Worm (Caenorhabditis elegans) whole organism, L4 larva: ENCODE data around the gene vps-52.

Experiments used
- F26F4.8 ChIP-seq: fragments of 200-800 bp; sonication (Bioruptor generic); conservative IDR thresholded peaks from 2 replicates; pipeline ENCODE4 v1.3.6; 2022; ENCODE audit warnings: missing genetic modification characterization, missing compliant biosample characterization
- F44E2.7 ChIP-seq: fragments of 200-800 bp; sonication (Bioruptor generic); IDR thresholded peaks from 2 replicates; pipeline ENCODE4 v2.1.2; 2022; ENCODE audit warnings: missing genetic modification characterization, missing compliant biosample characterization
- R02D3.7 ChIP-seq: fragments of 150-350 bp; sonication (generic microtip); optimal IDR thresholded peaks from 3 replicates; lab custom pipeline; 2014; ENCODE audit warnings: missing biosample characterization, missing genetic modification characterization
- T20F7.1 ChIP-seq: fragments of 200-800 bp; sonication (Bioruptor generic); optimal IDR thresholded peaks from 2 replicates; lab custom pipeline; 2018; ENCODE audit warnings: mild to moderate bottlenecking, missing genetic modification characterization, missing compliant biosample characterization
- Y75B8A.6 ChIP-seq: fragments of 200-800 bp; sonication (Bioruptor generic); IDR thresholded peaks from 2 replicates; pipeline ENCODE4 v1.3.6; 2022; ENCODE audit warnings: missing genetic modification reagents, missing genetic modification characterization, missing compliant biosample characterization
- aha-1 ChIP-seq: fragments of 150-350 bp; peaks from one replicate; lab custom pipeline; 2014; ENCODE audit warnings: missing biosample characterization, missing genetic modification characterization
- ceh-20 ChIP-seq: fragments of 200-800 bp; sonication (Bioruptor generic); IDR thresholded peaks from 2 replicates; pipeline ENCODE4 v1.3.6; 2022; ENCODE audit warnings: missing genetic modification reagents, missing genetic modification characterization, missing compliant biosample characterization
- ceh-32 ChIP-seq: sonication (generic microtip); optimal IDR thresholded peaks from 2 replicates; lab custom pipeline; 2016; ENCODE audit warnings: mild to moderate bottlenecking, missing genetic modification characterization, missing compliant biosample characterization; ENCODE audit not compliant: poor library complexity
- ctbp-1 ChIP-seq: fragments of 200-800 bp; sonication (Bioruptor generic); IDR thresholded peaks from 2 replicates; pipeline ENCODE4 v1.3.6; 2022; ENCODE audit warnings: missing genetic modification reagents, missing genetic modification characterization, missing compliant biosample characterization
- daf-16 ChIP-seq, 3 experiments: sonication (generic microtip); optimal IDR thresholded peaks; 2 replicates each; lab custom pipeline; 2016 to 2017; ENCODE audit warnings: missing genetic modification characterization in 3 of 3, missing genetic modification reagents in 3 of 3, mild to moderate bottlenecking in 2 of 3, missing compliant biosample characterization in 2 of 3, missing biosample characterization in 1 of 3, moderate library complexity in 1 of 3
- daf-19 ChIP-seq: fragments of 200-800 bp; sonication (Bioruptor generic); conservative IDR thresholded peaks from 2 replicates; pipeline ENCODE4 v1.3.6; 2022; ENCODE audit warnings: missing genetic modification characterization, missing compliant biosample characterization
- dmd-6 ChIP-seq: fragments of 200-800 bp; sonication (Bioruptor generic); IDR thresholded peaks from 2 replicates; pipeline ENCODE4 v1.3.6; 2022; ENCODE audit warnings: missing genetic modification reagents, missing genetic modification characterization, missing compliant biosample characterization
- dmd-9 ChIP-seq: fragments of 200-800 bp; sonication (Bioruptor generic); IDR thresholded peaks from 2 replicates; pipeline ENCODE4 v1.3.6; 2022; ENCODE audit warnings: missing genetic modification reagents, missing genetic modification characterization, missing compliant biosample characterization
- dpl-1 ChIP-seq: fragments of 150-350 bp; optimal IDR thresholded peaks from 2 replicates; lab custom pipeline; 2014; ENCODE audit warnings: missing biosample characterization, missing genetic modification reagents, missing genetic modification characterization
- dve-1 ChIP-seq: sonication (generic microtip); optimal IDR thresholded peaks from 2 replicates; lab custom pipeline; 2017; ENCODE audit warnings: antibody characterized with exemption, mild to moderate bottlenecking, missing genetic modification characterization, missing compliant biosample characterization; ENCODE audit not compliant: insufficient read depth
- hif-1 ChIP-seq, 2 experiments: sonication (generic microtip); optimal IDR thresholded peaks; 2 replicates each; lab custom pipeline; 2016 to 2017; ENCODE audit warnings: missing compliant biosample characterization in 2 of 2, missing genetic modification characterization in 2 of 2, missing genetic modification reagents in 2 of 2, missing genotype in 2 of 2, mild to moderate bottlenecking in 1 of 2
- hlh-11 ChIP-seq: fragments of 200-800 bp; sonication (Bioruptor generic); optimal IDR thresholded peaks from 2 replicates; lab custom pipeline; 2018; ENCODE audit warnings: mild to moderate bottlenecking, missing genetic modification characterization, missing compliant biosample characterization
- hmg-1.1 ChIP-seq: fragments of 200-800 bp; sonication (Bioruptor generic); IDR thresholded peaks from 2 replicates; pipeline ENCODE4 v1.3.6; 2022; ENCODE audit warnings: missing genetic modification reagents, missing genetic modification characterization, missing compliant biosample characterization
- mdl-1 ChIP-seq, 2 experiments: fragments of 150-350 bp in 1 of 2; sonication (generic microtip) in 1 of 2; optimal IDR thresholded peaks; 2 replicates each; lab custom pipeline; 2014 to 2017; ENCODE audit warnings: missing biosample characterization in 2 of 2, missing genetic modification characterization in 2 of 2
- mxl-2 ChIP-seq: fragments of 200-800 bp; sonication (Bioruptor generic); conservative IDR thresholded peaks from 2 replicates; pipeline ENCODE4 v1.3.6; 2022; ENCODE audit warnings: missing genetic modification reagents, missing genetic modification characterization, missing compliant biosample characterization
- nhr-102 ChIP-seq: sonication (generic microtip); optimal IDR thresholded peaks from 2 replicates; lab custom pipeline; 2016; ENCODE audit warnings: mild to moderate bottlenecking, missing genetic modification characterization, moderate library complexity, missing compliant biosample characterization
- nhr-25 ChIP-seq: sonication (generic microtip); optimal IDR thresholded peaks from 2 replicates; lab custom pipeline; 2017; ENCODE audit warnings: missing genetic modification characterization, mild to moderate bottlenecking, missing compliant biosample characterization, antibody characterized with exemption, moderate library complexity, borderline replicate concordance; ENCODE audit not compliant: insufficient read depth
- nhr-28 ChIP-seq: fragments of 150-350 bp; optimal IDR thresholded peaks from 2 replicates; lab custom pipeline; 2014; ENCODE audit warnings: missing biosample characterization, missing genetic modification characterization
- nhr-48 ChIP-seq: sonication (generic microtip); optimal IDR thresholded peaks from 2 replicates; lab custom pipeline; 2016; ENCODE audit warnings: mild to moderate bottlenecking, missing genetic modification characterization, missing compliant biosample characterization
- nhr-6 ChIP-seq: fragments of 150-350 bp; optimal IDR thresholded peaks from 2 replicates; lab custom pipeline; 2014; ENCODE audit warnings: missing biosample characterization, missing genetic modification characterization
- nhr-77 ChIP-seq: fragments of 150-350 bp; optimal IDR thresholded peaks from 2 replicates; lab custom pipeline; 2014; ENCODE audit warnings: missing biosample characterization, missing genetic modification characterization
- pha-4 ChIP-seq, 2 experiments: fragments of 150-350 bp in 1 of 2; fragments of 200-800 bp in 1 of 2; sonication (Bioruptor generic) in 1 of 2; IDR thresholded peaks in 1 of 2; optimal IDR thresholded peaks in 1 of 2; 2 replicates each; pipeline versions ENCODE4 v1.3.6 to Lab custom; 2014 to 2022; ENCODE audit warnings: missing genetic modification characterization in 2 of 2, missing genetic modification reagents in 2 of 2, missing biosample characterization in 1 of 2, missing compliant biosample characterization in 1 of 2
- php-3 ChIP-seq: fragments of 200-800 bp; sonication (Bioruptor generic); IDR thresholded peaks from 2 replicates; pipeline ENCODE4 v1.3.6; 2022; ENCODE audit warnings: missing genetic modification reagents, missing genetic modification characterization, missing compliant biosample characterization
- pqm-1 ChIP-seq: sonication (generic microtip); optimal IDR thresholded peaks from 2 replicates; lab custom pipeline; 2017; ENCODE audit warnings: missing biosample characterization, missing genetic modification characterization
- skn-1 ChIP-seq: fragments of 150-350 bp; optimal IDR thresholded peaks from 2 replicates; lab custom pipeline; 2014; ENCODE audit warnings: missing biosample characterization, missing genetic modification characterization
- snpc-4 ChIP-seq: fragments of 150-350 bp; optimal IDR thresholded peaks from 2 replicates; lab custom pipeline; 2014; ENCODE audit warnings: missing biosample characterization, missing genetic modification characterization
- spr-3 ChIP-seq: fragments of 200-800 bp; sonication (Bioruptor generic); optimal IDR thresholded peaks from 2 replicates; lab custom pipeline; 2018; ENCODE audit warnings: mild to moderate bottlenecking, missing genetic modification characterization, missing compliant biosample characterization
- unc-39 ChIP-seq: sonication (generic microtip); optimal IDR thresholded peaks from 2 replicates; lab custom pipeline; 2017; ENCODE audit warnings: missing biosample characterization, missing genetic modification characterization
- zfp-2 ChIP-seq: sonication (generic microtip); optimal IDR thresholded peaks from 2 replicates; lab custom pipeline; 2016; ENCODE audit warnings: mild to moderate bottlenecking, missing genetic modification characterization, missing compliant biosample characterization

The vps-52 gene

DNA sequence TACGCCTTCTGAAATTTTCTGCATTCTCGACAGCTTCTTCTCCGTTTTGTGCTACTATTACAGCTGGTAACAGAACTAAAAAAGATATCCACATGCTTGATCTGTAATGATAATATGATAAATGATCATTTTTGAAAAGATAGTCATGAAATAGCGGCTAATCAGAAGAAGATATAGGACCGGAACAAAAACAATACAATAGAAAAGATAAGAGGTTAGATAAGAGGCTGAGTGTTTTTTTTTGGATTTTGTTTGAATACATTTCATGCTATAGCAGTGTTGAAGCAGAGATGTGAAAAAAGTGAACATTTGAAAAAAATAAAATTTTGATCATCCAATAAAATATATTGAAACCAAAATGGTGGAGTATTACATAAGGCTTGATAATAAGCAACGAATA is 10.8 kb upstream of the vps-52 start, which contains the start of gene F46C8.8:
Gene F46C8.8, minus strand, starts transcription at position 101 of the 400 bp plus-strand sequence.
- peak; percentile 4 for TF ChIP-seq nhr-28
- TF ChIP-seq dpl-1 (GFP tag; lab: Kevin White, UChicago): no peak
- TF ChIP-seq, all 104 proteins: peak for 1

DNA sequence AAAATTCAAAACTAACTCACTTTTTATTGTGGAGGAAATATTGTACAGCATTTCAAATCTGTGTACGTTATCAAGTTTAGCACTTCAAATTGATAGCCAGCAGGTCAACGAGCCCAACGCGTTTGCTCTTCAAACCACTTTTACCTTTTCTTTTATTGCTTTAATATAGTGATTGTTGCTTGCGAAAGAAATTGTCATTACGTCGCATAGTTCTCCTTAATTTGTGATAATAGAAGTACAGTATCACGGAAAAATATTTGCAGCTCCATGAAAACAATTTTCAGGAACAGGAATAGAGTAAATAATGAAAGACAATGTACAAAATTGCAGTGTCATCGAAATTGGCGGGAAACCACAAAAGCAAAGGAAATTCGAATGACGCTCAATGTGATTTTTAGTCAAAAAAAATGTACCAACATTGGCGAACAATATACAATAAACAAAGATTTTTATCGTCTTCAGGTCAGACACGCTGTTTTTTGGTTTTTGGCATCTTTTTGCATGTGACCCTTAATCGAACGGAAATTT is 6.1 kb upstream of the vps-52 start, which contains the start of the genes PDB1.1 and F08C6.5:
Gene PDB1.1, minus strand, starts transcription at position 158 of the 528 bp plus-strand sequence.
Gene F08C6.5, plus strand, starts transcription at position 478 of the 528 bp plus-strand sequence.
- TF ChIP-seq nhr-28: peak; percentile 88
- TF ChIP-seq php-3 (GFP tag; lab: Robert Waterston, UW): peak; percentile 83
- TF ChIP-seq dmd-9 (GFP tag; lab: Robert Waterston, UW): no peak
- TF ChIP-seq daf-19: no peak
- peak; percentile 4 for TF ChIP-seq nhr-48 (tag; lab: Kevin White, UChicago)
- TF ChIP-seq dmd-6 (GFP tag; lab: Robert Waterston, UW): peak; percentile 68
- TF ChIP-seq ctbp-1 (GFP tag; lab: Robert Waterston, UW): no peak
- TF ChIP-seq daf-16 (GFP tag; optimal IDR thresholded peaks at IDR 0.05; lab: Kevin White, UChicago): no peak
- peak; percentile 88 for TF ChIP-seq daf-16 (tag; optimal IDR thresholded peaks at IDR 0.05; lab: Kevin White, UChicago)
- TF ChIP-seq skn-1 (tag; lab: Kevin White, UChicago): no peak
- TF ChIP-seq F44E2.7 (GFP tag; lab: Robert Waterston, UW): no peak
- TF ChIP-seq pqm-1 (tag; lab: Kevin White, UChicago): peak; percentile 76
- TF ChIP-seq Y75B8A.6 (GFP tag; lab: Robert Waterston, UW): no peak
- peak in 1 of 2 experiments; percentile 57 for TF ChIP-seq mdl-1 (tag; optimal IDR thresholded peaks at IDR 0.05; lab: Kevin White, UChicago)
- no peak for TF ChIP-seq mxl-2 (GFP tag; lab: Robert Waterston, UW)
- TF ChIP-seq T20F7.1 (GFP tag; lab: Kevin White, UChicago): no peak
- peak; percentile 4 for TF ChIP-seq dve-1
- TF ChIP-seq pha-4 (GFP tag; IDR thresholded peaks at IDR 0.05; lab: Robert Waterston, UW): no peak
- TF ChIP-seq pha-4 (tag; optimal IDR thresholded peaks at IDR 0.05; lab: Kevin White, UChicago): no peak
- peak; percentile 55 for TF ChIP-seq hlh-11
- TF ChIP-seq nhr-77: peak; percentile 69
- TF ChIP-seq nhr-25 (tag; lab: Kevin White, UChicago): no peak

DNA sequence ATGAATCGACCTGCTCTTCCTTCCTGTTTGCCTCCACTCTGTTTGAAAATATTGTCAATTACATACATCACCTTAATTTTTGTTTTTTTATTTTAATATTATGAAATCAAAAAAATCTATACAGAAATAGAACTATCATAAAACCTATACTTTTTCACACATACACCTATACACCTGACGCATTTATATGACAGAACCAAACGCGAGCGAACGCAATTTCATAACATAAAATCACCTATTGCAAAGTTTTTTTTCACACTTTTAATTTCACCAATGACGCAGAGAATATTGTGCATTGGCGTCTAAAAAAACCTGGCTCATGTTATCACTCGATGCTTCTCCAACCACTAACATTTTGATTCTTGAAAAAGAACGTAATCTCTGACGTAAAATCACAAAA is 3.2 kb upstream of the vps-52 start:
- TF ChIP-seq F26F4.8 (GFP tag; lab: Robert Waterston, UW) (no peak), unc-39 (tag; lab: Kevin White, UChicago) (no peak), daf-16 (GFP tag; optimal IDR thresholded peaks at IDR 0.05; lab: Kevin White, UChicago) (no peak), daf-16 (tag; optimal IDR thresholded peaks at IDR 0.05; lab: Kevin White, UChicago) (no peak), R02D3.7 (tag; lab: Kevin White, UChicago) (no peak), nhr-102 (tag; lab: Kevin White, UChicago) (no peak), hif-1 (tag; optimal IDR thresholded peaks at IDR 0.05; lab: Kevin White, UChicago) (no peak), ceh-20 (no peak), mdl-1 (tag; optimal IDR thresholded peaks at IDR 0.05; lab: Kevin White, UChicago) (no peak), nhr-25 (tag; lab: Kevin White, UChicago) (no peak), spr-3 (GFP tag; lab: Kevin White, UChicago) (no peak), aha-1 (tag; lab: Kevin White, UChicago) (no peak)

DNA sequence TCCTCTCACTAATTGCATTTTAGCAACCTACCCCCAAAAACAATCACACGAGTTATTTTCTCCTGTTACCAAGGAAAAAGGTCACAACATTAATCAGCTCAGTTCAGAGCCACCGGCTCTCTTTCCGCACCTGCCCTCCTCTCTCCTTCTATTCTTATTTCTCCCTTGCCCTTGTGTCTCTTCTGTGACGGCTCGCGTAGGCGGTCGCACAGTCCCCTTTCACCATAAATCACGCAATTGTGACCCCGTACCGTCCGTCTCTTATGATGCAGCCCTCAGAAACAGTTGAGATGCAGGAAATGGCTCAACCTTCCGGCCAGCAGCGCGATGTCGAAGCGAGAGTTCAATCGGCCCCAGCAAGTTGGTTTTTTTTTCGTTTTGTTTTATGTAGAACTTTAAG is 2.5 kb upstream of the vps-52 start, which contains the start of gene sto-1:
Gene sto-1, plus strand, starts transcription at position 200 of the 400 bp plus-strand sequence.
- TF ChIP-seq T20F7.1 (GFP tag; lab: Kevin White, UChicago) (no peak), nhr-6 (no peak), ceh-32 (tag; lab: Kevin White, UChicago) (no peak), snpc-4 (tag; lab: Kevin White, UChicago) (no peak), skn-1 (tag; lab: Kevin White, UChicago) (no peak), php-3 (GFP tag; lab: Robert Waterston, UW) (no peak), hmg-1.1 (no peak), zfp-2 (tag; lab: Kevin White, UChicago) (no peak), nhr-28 (no peak)
